Comparison of ENCODE assay signal across 3 fruit fly cellular contexts in the genomic region with DNA sequence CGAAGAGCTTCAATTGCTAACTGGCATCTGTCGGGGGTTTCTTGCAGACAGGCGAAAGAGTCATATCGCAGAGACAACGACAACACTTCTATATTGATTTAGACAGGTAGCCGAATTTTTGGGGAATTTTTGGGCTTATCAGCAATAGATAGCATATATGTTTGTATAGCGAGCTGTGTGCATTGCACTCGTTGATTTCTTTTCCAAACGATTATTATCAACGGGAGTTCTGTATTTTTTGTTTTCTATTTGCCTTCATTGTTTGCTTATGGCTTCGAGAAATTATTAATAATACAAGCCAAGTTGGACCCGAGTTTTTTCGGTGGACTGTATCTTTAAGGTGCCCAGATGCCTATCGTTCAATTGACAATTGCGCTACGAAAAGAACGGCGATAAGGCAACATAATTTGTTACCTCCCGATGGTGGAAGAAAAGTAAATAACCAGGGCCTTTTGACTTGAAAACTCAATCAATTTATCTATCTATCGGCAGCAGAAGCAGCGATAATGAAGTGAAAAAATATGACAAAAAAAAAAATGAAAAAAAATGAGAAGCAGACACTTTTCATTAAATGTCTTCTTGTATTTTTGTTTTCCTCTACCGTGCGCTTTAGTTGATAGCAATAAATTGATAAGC.
TF ChIP-seq lines count a peak whose summit lies in the region.

No protein-coding gene starts in this region.

- no peak for TF ChIP-seq CTCF in whole organism, embryonic (GFP tag; optimal IDR thresholded peaks at IDR 0.05; lab: Kevin White, UChicago)

TF ChIP-seq in whole organism, embryonic, 481 proteins besides CTCF, POLR2A, EP300 and RAD21 (continues in another document):
- TF ChIP-seq Asciz (GFP tag; optimal IDR thresholded peaks at IDR 0.05; lab: Kevin White, UChicago) (peak; percentile 30), Dbx (GFP tag; IDR thresholded peaks at IDR 0.05; lab: Robert Waterston, UW) (no peak), NK7.1 (GFP tag; optimal IDR thresholded peaks at IDR 0.05; lab: Kevin White, UChicago) (no peak), Gug (GFP tag; IDR thresholded peaks at IDR 0.05; lab: Robert Waterston, UW) (no peak), Hey (tag; optimal IDR thresholded peaks at IDR 0.05; lab: Kevin White, UChicago) (no peak), CG16863 (GFP tag; optimal IDR thresholded peaks at IDR 0.05; lab: Kevin White, UChicago) (no peak), row (GFP tag; IDR thresholded peaks at IDR 0.05; lab: Robert Waterston, UW) (no peak), Six4 (GFP tag; optimal IDR thresholded peaks at IDR 0.05; lab: Kevin White, UChicago) (no peak), twi (tag; optimal IDR thresholded peaks at IDR 0.05; lab: Kevin White, UChicago) (peak; percentile 61), CG7556 (GFP tag; optimal IDR thresholded peaks at IDR 0.05; lab: Kevin White, UChicago) (peak; percentile 4), CG14965 (GFP tag; optimal IDR thresholded peaks at IDR 0.05; lab: Kevin White, UChicago; ENCODE audit: borderline replicate concordance) (no peak), CG32532 (GFP tag; IDR thresholded peaks at IDR 0.05; lab: Robert Waterston, UW) (no peak), NfI (GFP tag; optimal IDR thresholded peaks at IDR 0.05; lab: Kevin White, UChicago) (no peak), dmrt11E (tag; optimal IDR thresholded peaks at IDR 0.05; lab: Kevin White, UChicago) (peak; percentile 64), CG6791 (GFP tag; IDR thresholded peaks at IDR 0.05; lab: Robert Waterston, UW; ENCODE audit: partially characterized antibody) (no peak), CG17802 (tag; optimal IDR thresholded peaks at IDR 0.05; lab: Kevin White, UChicago) (no peak), CG10565 (GFP tag; optimal IDR thresholded peaks at IDR 0.05; lab: Kevin White, UChicago) (no peak), CG1529 (GFP tag; optimal IDR thresholded peaks at IDR 0.05; lab: Kevin White, UChicago) (peak; percentile 18), CG1024 (GFP tag; IDR thresholded peaks at IDR 0.05; lab: Robert Waterston, UW) (peak; percentile 28; the same call in 1 of the 2 replicates), CG9876 (GFP tag; optimal IDR thresholded peaks at IDR 0.05; lab: Kevin White, UChicago) (no peak), sens (GFP tag; lab: Kevin White, UChicago) (peak; percentile 76), dpn (GFP tag; optimal IDR thresholded peaks at IDR 0.05; lab: Kevin White, UChicago) (no peak), ewg (GFP tag; optimal IDR thresholded peaks at IDR 0.05; lab: Kevin White, UChicago) (no peak), pnt (GFP tag; optimal IDR thresholded peaks at IDR 0.05; lab: Kevin White, UChicago) (no peak), CG13296 (GFP tag; optimal IDR thresholded peaks at IDR 0.05; lab: Kevin White, UChicago) (no peak), CG16815 (GFP tag; optimal IDR thresholded peaks at IDR 0.05; lab: Kevin White, UChicago) (no peak), Hmr (GFP tag; optimal IDR thresholded peaks at IDR 0.05; lab: Kevin White, UChicago) (peak; percentile 2), CG2678 (tag; optimal IDR thresholded peaks at IDR 0.05; lab: Kevin White, UChicago) (peak; percentile 10), CG6175 (GFP tag; IDR thresholded peaks at IDR 0.05; lab: Robert Waterston, UW) (no peak)

TF ChIP-seq in whole organism, prepupa, 60 proteins besides CTCF, POLR2A, EP300 and RAD21:
- TF ChIP-seq fkh (GFP tag; optimal IDR thresholded peaks at IDR 0.05; lab: Kevin White, UChicago) (peak; percentile 91), Smox (GFP tag; optimal IDR thresholded peaks at IDR 0.05; lab: Kevin White, UChicago) (no peak)

TF ChIP-seq in whole organism, wandering third instar larva, 38 proteins besides CTCF, POLR2A, EP300 and RAD21:
- TF ChIP-seq GATAd (GFP tag; optimal IDR thresholded peaks at IDR 0.05; lab: Kevin White, UChicago) (no peak), Myc (optimal IDR thresholded peaks at IDR 0.05; lab: Kevin White, UChicago) (no peak), Rel (GFP tag; optimal IDR thresholded peaks at IDR 0.05; lab: Kevin White, UChicago) (no peak), Rel (tag; optimal IDR thresholded peaks at IDR 0.05; lab: Kevin White, UChicago) (peak; percentile 96)

Comparison
In these comparisons a context has a peak if more than half of its experiments do, and no peak if none do; other contexts are left out.
1. Of the 7 proteins assayed by ChIP-seq in both whole organism, embryonic and whole organism, prepupa: peak only in whole organism, embryonic: Blimp-1; only in whole organism, prepupa: none; in both: none; in neither: 6.